Worm (Caenorhabditis elegans) whole organism, L1 larva: ENCODE measurements around the gene vps-45.

Experiments
- C16A3.4 ChIP-seq: fragments of 150-350 bp; optimal IDR thresholded peaks from 2 replicates; lab custom pipeline; 2014; ENCODE audit warnings: missing biosample characterization, missing genetic modification characterization
- F16B12.6 ChIP-seq: fragments of 150-350 bp; optimal IDR thresholded peaks from 2 replicates; lab custom pipeline; 2014; ENCODE audit warnings: missing biosample characterization, missing genetic modification characterization
- Y116A8C.19 ChIP-seq: sonication (generic microtip); optimal IDR thresholded peaks from 2 replicates; lab custom pipeline; 2016; ENCODE audit warnings: missing compliant biosample characterization, missing genetic modification characterization, borderline replicate concordance
- alr-1 ChIP-seq: fragments of 200-800 bp; sonication (Bioruptor generic); optimal IDR thresholded peaks from 2 replicates; lab custom pipeline; 2018; ENCODE audit warnings: borderline replicate concordance, mild to moderate bottlenecking, missing genetic modification characterization, missing compliant biosample characterization
- aly-2 ChIP-seq: fragments of 150-350 bp; optimal IDR thresholded peaks from 2 replicates; lab custom pipeline; 2014; ENCODE audit warnings: missing biosample characterization, missing genetic modification characterization
- blmp-1 ChIP-seq: fragments of 150-350 bp; optimal IDR thresholded peaks from 2 replicates; lab custom pipeline; 2014; ENCODE audit warnings: missing biosample characterization, missing genetic modification characterization
- ceh-63 ChIP-seq: fragments of 200-800 bp; sonication (Bioruptor generic); optimal IDR thresholded peaks from 2 replicates; lab custom pipeline; 2018; ENCODE audit warnings: mild to moderate bottlenecking, missing genetic modification characterization, missing compliant biosample characterization
- ceh-82 ChIP-seq, 3 experiments: fragments of 150-350 bp in 1 of 3; sonication (generic microtip) in 2 of 3; optimal IDR thresholded peaks; 2 replicates each; lab custom pipeline; 2014 to 2017; ENCODE audit warnings: missing biosample characterization in 3 of 3, missing genetic modification characterization in 3 of 3
- efl-1 ChIP-seq, 4 experiments: fragments of 150-350 bp; optimal IDR thresholded peaks in 3 of 4; peaks in 1 of 4; 1 replicate in 1 of 4; 2 replicates in 3 of 4; lab custom pipeline; 2014; ENCODE audit warnings: missing biosample characterization in 2 of 4, missing genetic modification characterization in 2 of 4, missing genetic modification reagents in 2 of 4
- ets-5 ChIP-seq: fragments of 200-800 bp; sonication (Bioruptor generic); IDR thresholded peaks from 2 replicates; pipeline ENCODE4 v1.3.6; 2022; ENCODE audit warnings: missing genetic modification characterization, missing compliant biosample characterization
- fkh-10 ChIP-seq: sonication (generic microtip); optimal IDR thresholded peaks from 2 replicates; lab custom pipeline; 2017; ENCODE audit warnings: missing biosample characterization, missing genetic modification reagents, missing genetic modification characterization
- fkh-8 ChIP-seq: sonication (generic microtip); optimal IDR thresholded peaks from 2 replicates; lab custom pipeline; 2016; ENCODE audit warnings: mild to moderate bottlenecking, missing genetic modification characterization, missing compliant biosample characterization
- fos-1 ChIP-seq: fragments of 150-350 bp; optimal IDR thresholded peaks from 2 replicates; lab custom pipeline; 2014; ENCODE audit warnings: missing biosample characterization, missing genetic modification characterization
- hlh-17 ChIP-seq: fragments of 200-800 bp; sonication (Bioruptor generic); optimal IDR thresholded peaks from 2 replicates; lab custom pipeline; 2018; ENCODE audit warnings: missing genetic modification characterization, mild to moderate bottlenecking, missing compliant biosample characterization, moderate library complexity, borderline replicate concordance
- hlh-4 ChIP-seq: sonication (generic microtip); optimal IDR thresholded peaks from 2 replicates; lab custom pipeline; 2016; ENCODE audit warnings: mild to moderate bottlenecking, missing genetic modification characterization, missing compliant biosample characterization
- irx-1 ChIP-seq: sonication (generic microtip); optimal IDR thresholded peaks from 2 replicates; lab custom pipeline; 2016; ENCODE audit warnings: missing genetic modification characterization, missing compliant biosample characterization
- isw-1 ChIP-seq: fragments of 200-800 bp; sonication (Bioruptor generic); IDR thresholded peaks from 2 replicates; pipeline ENCODE4 v1.3.6; 2022; ENCODE audit warnings: missing genetic modification characterization, missing compliant biosample characterization
- lin-13 ChIP-seq: fragments of 150-350 bp; optimal IDR thresholded peaks from 2 replicates; lab custom pipeline; 2014; ENCODE audit warnings: missing biosample characterization, missing genetic modification reagents, missing genetic modification characterization
- lin-14 ChIP-seq: fragments of 200-800 bp; sonication (Bioruptor generic); optimal IDR thresholded peaks from 2 replicates; lab custom pipeline; 2018; ENCODE audit warnings: mild to moderate bottlenecking, missing genetic modification characterization, moderate library complexity, missing compliant biosample characterization
- lin-15B ChIP-seq: fragments of 150-350 bp; sonication (generic microtip); optimal IDR thresholded peaks from 3 replicates; lab custom pipeline; 2014; ENCODE audit warnings: missing biosample characterization, missing genetic modification characterization
- lin-35 ChIP-seq, 2 experiments: fragments of 150-350 bp; optimal IDR thresholded peaks; 2 replicates each; lab custom pipeline; 2014; ENCODE audit warnings: missing biosample characterization in 2 of 2, missing genetic modification characterization in 2 of 2, missing genetic modification reagents in 2 of 2
- lin-39 ChIP-seq: fragments of 150-350 bp; optimal IDR thresholded peaks from 2 replicates; lab custom pipeline; 2014; ENCODE audit warnings: missing biosample characterization, missing genetic modification reagents, missing genetic modification characterization
- lir-3 ChIP-seq: sonication (generic microtip); optimal IDR thresholded peaks from 2 replicates; lab custom pipeline; 2016; ENCODE audit warnings: mild to moderate bottlenecking, missing genetic modification characterization, moderate library complexity, missing compliant biosample characterization; ENCODE audit not compliant: poor library complexity
- lsy-2 ChIP-seq, 2 experiments: fragments of 150-350 bp; optimal IDR thresholded peaks; 2 replicates each; lab custom pipeline; 2014; ENCODE audit warnings: missing biosample characterization in 2 of 2, missing genetic modification characterization in 2 of 2
- mdl-1 ChIP-seq, 2 experiments: fragments of 150-350 bp; optimal IDR thresholded peaks; 2 replicates each; lab custom pipeline; 2014 to 2017; ENCODE audit warnings: missing biosample characterization in 2 of 2, missing genetic modification characterization in 2 of 2, inconsistent platforms in 1 of 2
- mef-2 ChIP-seq: fragments of 150-350 bp; optimal IDR thresholded peaks from 2 replicates; lab custom pipeline; 2014; ENCODE audit warnings: missing biosample characterization, missing genetic modification characterization
- mep-1 ChIP-seq: fragments of 150-350 bp; optimal IDR thresholded peaks from 2 replicates; lab custom pipeline; 2014; ENCODE audit warnings: missing biosample characterization, missing genetic modification characterization
- nhr-11 ChIP-seq: fragments of 150-350 bp; optimal IDR thresholded peaks from 2 replicates; lab custom pipeline; 2014; ENCODE audit warnings: missing biosample characterization, missing genetic modification characterization
- nhr-12 ChIP-seq: sonication (generic microtip); optimal IDR thresholded peaks from 2 replicates; lab custom pipeline; 2017; ENCODE audit warnings: missing biosample characterization, missing genetic modification characterization
- nhr-20 ChIP-seq: sonication (generic microtip); optimal IDR thresholded peaks from 2 replicates; lab custom pipeline; 2016; ENCODE audit warnings: mild to moderate bottlenecking, missing genetic modification characterization, missing compliant biosample characterization
- nhr-47 ChIP-seq: sonication (generic microtip); optimal IDR thresholded peaks from 2 replicates; lab custom pipeline; 2016; ENCODE audit warnings: mild to moderate bottlenecking, missing genetic modification characterization, moderate library complexity, missing compliant biosample characterization
- nhr-71 ChIP-seq: sonication (generic microtip); optimal IDR thresholded peaks from 2 replicates; lab custom pipeline; 2016; ENCODE audit warnings: mild to moderate bottlenecking, missing genetic modification characterization, moderate library complexity, missing compliant biosample characterization
- nhr-76 ChIP-seq: sonication (generic microtip); optimal IDR thresholded peaks from 2 replicates; lab custom pipeline; 2017; ENCODE audit warnings: missing biosample characterization, missing genetic modification characterization
- nhr-77 ChIP-seq: fragments of 150-350 bp; optimal IDR thresholded peaks from 2 replicates; lab custom pipeline; 2014; ENCODE audit warnings: missing biosample characterization, missing genetic modification characterization
- pag-3 ChIP-seq: sonication (generic microtip); optimal IDR thresholded peaks from 2 replicates; lab custom pipeline; 2017; ENCODE audit warnings: missing genetic modification characterization, mild to moderate bottlenecking, missing compliant biosample characterization, antibody characterized with exemption, borderline replicate concordance; ENCODE audit not compliant: insufficient read depth
- pqm-1 ChIP-seq: sonication (generic microtip); optimal IDR thresholded peaks from 3 replicates; lab custom pipeline; 2017; ENCODE audit warnings: missing biosample characterization, missing genetic modification characterization
- rnt-1 ChIP-seq: sonication (generic microtip); optimal IDR thresholded peaks from 2 replicates; lab custom pipeline; 2016; ENCODE audit warnings: mild to moderate bottlenecking, missing genetic modification characterization, moderate library complexity, missing compliant biosample characterization
- skn-1 ChIP-seq: fragments of 150-350 bp; optimal IDR thresholded peaks from 2 replicates; lab custom pipeline; 2014; ENCODE audit warnings: missing biosample characterization, missing genetic modification characterization
- snpc-4 ChIP-seq: fragments of 150-350 bp; optimal IDR thresholded peaks from 2 replicates; lab custom pipeline; 2014; ENCODE audit warnings: missing biosample characterization, missing genetic modification characterization
- snu-23 ChIP-seq: sonication (generic microtip); optimal IDR thresholded peaks from 2 replicates; lab custom pipeline; 2016; ENCODE audit warnings: missing genetic modification characterization, missing compliant biosample characterization
- tbx-2 ChIP-seq: sonication (generic microtip); optimal IDR thresholded peaks from 2 replicates; lab custom pipeline; 2016; ENCODE audit warnings: missing genetic modification characterization, missing compliant biosample characterization
- unc-86 ChIP-seq: sonication (generic microtip); optimal IDR thresholded peaks from 2 replicates; lab custom pipeline; 2016; ENCODE audit warnings: missing genetic modification characterization, missing compliant biosample characterization
- xbp-1 ChIP-seq: sonication (generic microtip); optimal IDR thresholded peaks from 2 replicates; lab custom pipeline; 2016; ENCODE audit warnings: missing genetic modification characterization, missing compliant biosample characterization
- zip-4 ChIP-seq: fragments of 200-800 bp; sonication (Bioruptor generic); optimal IDR thresholded peaks from 2 replicates; lab custom pipeline; 2018; ENCODE audit warnings: mild to moderate bottlenecking, missing genetic modification characterization, moderate library complexity, missing compliant biosample characterization

vps-45 gene

ce11 chrX:932874-933273 is 41.8 kb downstream of the vps-45 start (continued):
- TF ChIP-seq zip-4 (GFP tag; lab: Kevin White, UChicago) (no peak), blmp-1 (tag; lab: Kevin White, UChicago) (no peak), mdl-1 (tag; optimal IDR thresholded peaks at IDR 0.05; lab: Kevin White, UChicago) (peak in 1 of 2 experiments; percentile 0)

ce11 chrX:927632-928031 is 47.0 kb downstream of the vps-45 start:
- TF ChIP-seq lin-39 (tag; lab: Kevin White, UChicago) (no peak), Y116A8C.19 (tag; lab: Kevin White, UChicago) (no peak), lin-35 (GFP tag; optimal IDR thresholded peaks at IDR 0.05; lab: Kevin White, UChicago) (peak in 1 of 2 experiments; percentile 6), fkh-8 (no peak), efl-1 (optimal IDR thresholded peaks at IDR 0.05; lab: Kevin White, UChicago) (no peak), efl-1 (GFP tag; optimal IDR thresholded peaks at IDR 0.05 in 1 of 2; lab: Kevin White, UChicago) (no peak), pag-3 (tag; lab: Kevin White, UChicago) (no peak), nhr-12 (no peak), lin-14 (GFP tag; lab: Kevin White, UChicago) (peak; percentile 62), mef-2 (tag; lab: Kevin White, UChicago) (no peak), skn-1 (tag; lab: Kevin White, UChicago) (peak; percentile 10), fos-1 (no peak), nhr-76 (tag; lab: Kevin White, UChicago) (no peak), nhr-20 (no peak), tbx-2 (tag; lab: Kevin White, UChicago) (no peak), rnt-1 (peak; percentile 31), blmp-1 (tag; lab: Kevin White, UChicago) (peak; percentile 76), F16B12.6 (tag; lab: Kevin White, UChicago) (no peak)

- TF ChIP-seq hlh-17 (no peak), alr-1 (tag; lab: Kevin White, UChicago) (no peak), nhr-47 (tag; lab: Kevin White, UChicago) (no peak), ceh-63 (GFP tag; lab: Kevin White, UChicago) (no peak), unc-86 (tag; lab: Kevin White, UChicago) (no peak), nhr-77 (tag; lab: Kevin White, UChicago) (no peak), nhr-11 (no peak), fkh-10 (no peak)
These were observed 48.5 kb downstream of the vps-45 start for ce11 chrX:926125-926524.

ce11 chrX:924495-925008 is 50.1 kb downstream of the vps-45 start, which contains the start of the genes pifk-1 and tbc-11:
pifk-1 (minus strand) TSS chrX:924511.
tbc-11 (plus strand) TSS chrX:924958.
- TF ChIP-seq nhr-20 = peak; percentile 41
- no peak for TF ChIP-seq ets-5 (GFP tag; lab: Robert Waterston, UW)
- peak in 1 of 3 experiments; percentile 63 for TF ChIP-seq ceh-82 (tag; optimal IDR thresholded peaks at IDR 0.05; lab: Kevin White, UChicago)
- peak; percentile 44 for TF ChIP-seq F16B12.6 (tag; lab: Kevin White, UChicago)
- no peak for TF ChIP-seq ceh-63 (GFP tag; lab: Kevin White, UChicago)
- peak; percentile 21 for TF ChIP-seq fkh-8
- TF ChIP-seq lir-3 (tag; lab: Kevin White, UChicago) = no peak
- TF ChIP-seq hlh-4 (tag; lab: Kevin White, UChicago) = no peak
- no peak for TF ChIP-seq zip-4 (GFP tag; lab: Kevin White, UChicago)
- TF ChIP-seq nhr-71 (tag; lab: Kevin White, UChicago) = peak; percentile 34
- no peak for TF ChIP-seq Y116A8C.19 (tag; lab: Kevin White, UChicago)
- peak; percentile 28 to 43 for TF ChIP-seq efl-1 (optimal IDR thresholded peaks at IDR 0.05; lab: Kevin White, UChicago)
- peak in 1 of 2 experiments; percentile 3 for TF ChIP-seq efl-1 (GFP tag; optimal IDR thresholded peaks at IDR 0.05 in 1 of 2; lab: Kevin White, UChicago)
- no peak for TF ChIP-seq aly-2 (tag; lab: Kevin White, UChicago)
- peak; percentile 29 for TF ChIP-seq fos-1
- peak; percentile 37 for TF ChIP-seq nhr-47 (tag; lab: Kevin White, UChicago)
- peak; percentile 64 for TF ChIP-seq mep-1 (tag; lab: Kevin White, UChicago)
- peak in 1 of 2 experiments; percentile 62 for TF ChIP-seq lsy-2 (tag; optimal IDR thresholded peaks at IDR 0.05; lab: Kevin White, UChicago)
- no peak for TF ChIP-seq rnt-1
- TF ChIP-seq snu-23 (GFP tag; lab: Kevin White, UChicago) = peak; percentile 65
- no peak for TF ChIP-seq snpc-4
- no peak for TF ChIP-seq pag-3 (tag; lab: Kevin White, UChicago)
- TF ChIP-seq xbp-1 = no peak
- TF ChIP-seq isw-1 (GFP tag; lab: Robert Waterston, UW) = no peak
- no peak for TF ChIP-seq pqm-1 (tag; lab: Kevin White, UChicago)
- peak; percentile 21 for TF ChIP-seq tbx-2 (tag; lab: Kevin White, UChicago)
- TF ChIP-seq alr-1 (tag; lab: Kevin White, UChicago) = no peak
- no peak for TF ChIP-seq nhr-77 (tag; lab: Kevin White, UChicago)
- no peak for TF ChIP-seq irx-1 (tag; lab: Kevin White, UChicago)
- TF ChIP-seq lin-13 = no peak
- peak; percentile 54 for TF ChIP-seq C16A3.4
- TF ChIP-seq lin-15B = no peak
